Worm (Caenorhabditis elegans) whole organism, L3 larva: ENCODE results near the gene selt-1.1.

Experiments
- R02D3.7 ChIP-seq: fragments of 150-350 bp; optimal IDR thresholded peaks from 2 replicates; lab custom pipeline; 2014; ENCODE audit warnings: missing biosample characterization, missing genetic modification characterization
- ZK546.5 ChIP-seq: sonication (generic microtip); optimal IDR thresholded peaks from 2 replicates; lab custom pipeline; 2017; ENCODE audit warnings: missing biosample characterization, missing genetic modification characterization
- aly-2 ChIP-seq: fragments of 150-350 bp; optimal IDR thresholded peaks from 2 replicates; lab custom pipeline; 2014; ENCODE audit warnings: missing biosample characterization, missing genetic modification characterization
- ceh-16 ChIP-seq: sonication (generic microtip); optimal IDR thresholded peaks from 2 replicates; lab custom pipeline; 2017; ENCODE audit warnings: missing biosample characterization, missing genetic modification characterization
- ceh-28 ChIP-seq: fragments of 150-350 bp; optimal IDR thresholded peaks from 2 replicates; lab custom pipeline; 2014; ENCODE audit warnings: missing biosample characterization, missing genetic modification reagents, missing genetic modification characterization
- ceh-82 ChIP-seq: fragments of 150-350 bp; optimal IDR thresholded peaks from 2 replicates; lab custom pipeline; 2014; ENCODE audit warnings: missing biosample characterization, missing genetic modification characterization
- ceh-9 ChIP-seq: sonication (generic microtip); optimal IDR thresholded peaks from 2 replicates; lab custom pipeline; 2018; ENCODE audit warnings: missing biosample characterization, missing genetic modification characterization
- daf-12 ChIP-seq: fragments of 150-350 bp; optimal IDR thresholded peaks from 2 replicates; lab custom pipeline; 2014; ENCODE audit warnings: missing biosample characterization, missing genetic modification reagents, missing genetic modification characterization
- egl-27 ChIP-seq: sonication (generic microtip); optimal IDR thresholded peaks from 4 replicates; lab custom pipeline; 2017; ENCODE audit warnings: missing biosample characterization, missing genetic modification reagents, missing genetic modification characterization
- egl-5 ChIP-seq: fragments of 150-350 bp; optimal IDR thresholded peaks from 2 replicates; lab custom pipeline; 2017; ENCODE audit warnings: missing biosample characterization, missing genetic modification reagents, missing genetic modification characterization, inconsistent platforms
- elt-1 ChIP-seq: fragments of 150-350 bp; optimal IDR thresholded peaks from 2 replicates; lab custom pipeline; 2014; ENCODE audit warnings: missing biosample characterization, missing genetic modification characterization
- elt-2 ChIP-seq: sonication (generic microtip); optimal IDR thresholded peaks from 2 replicates; lab custom pipeline; 2016; ENCODE audit warnings: missing genetic modification reagents, mild to moderate bottlenecking, missing genetic modification characterization, missing compliant biosample characterization
- elt-3 ChIP-seq, 3 experiments: fragments of 150-350 bp in 1 of 3; sonication (generic microtip) in 2 of 3; optimal IDR thresholded peaks; 2 replicates in 2 of 3; 4 replicates in 1 of 3; lab custom pipeline; 2014 to 2017; ENCODE audit warnings: missing biosample characterization in 3 of 3, missing genetic modification characterization in 3 of 3
- eor-1 ChIP-seq, 2 experiments: fragments of 150-350 bp; optimal IDR thresholded peaks; 2 replicates each; lab custom pipeline; 2014 to 2018; ENCODE audit warnings: missing biosample characterization in 2 of 2, missing genetic modification characterization in 2 of 2
- fkh-10 ChIP-seq: sonication (generic microtip); optimal IDR thresholded peaks from 2 replicates; lab custom pipeline; 2017; ENCODE audit warnings: missing biosample characterization, missing genetic modification reagents, missing genetic modification characterization
- fkh-2 ChIP-seq: fragments of 150-350 bp; optimal IDR thresholded peaks from 2 replicates; lab custom pipeline; 2014; ENCODE audit warnings: missing biosample characterization, missing genetic modification reagents, missing genetic modification characterization
- fos-1 ChIP-seq: fragments of 150-350 bp; optimal IDR thresholded peaks from 2 replicates; lab custom pipeline; 2014; ENCODE audit warnings: missing biosample characterization, missing genetic modification characterization
- hmg-11 ChIP-seq: sonication (generic microtip); optimal IDR thresholded peaks from 2 replicates; lab custom pipeline; 2016; ENCODE audit warnings: missing genetic modification characterization, missing compliant biosample characterization
- jun-1 ChIP-seq: fragments of 150-350 bp; optimal IDR thresholded peaks from 2 replicates; lab custom pipeline; 2014; ENCODE audit warnings: missing biosample characterization, missing genetic modification reagents, missing genetic modification characterization
- lin-15B ChIP-seq: fragments of 150-350 bp; optimal IDR thresholded peaks from 2 replicates; lab custom pipeline; 2014; ENCODE audit warnings: missing biosample characterization, missing genetic modification characterization
- lin-39 ChIP-seq: fragments of 150-350 bp; optimal IDR thresholded peaks from 2 replicates; lab custom pipeline; 2018; ENCODE audit warnings: missing biosample characterization, missing genetic modification reagents, missing genetic modification characterization
- mdl-1 ChIP-seq: fragments of 150-350 bp; optimal IDR thresholded peaks from 2 replicates; lab custom pipeline; 2014; ENCODE audit warnings: missing biosample characterization, missing genetic modification characterization
- mml-1 ChIP-seq: fragments of 150-350 bp; sonication (generic microtip); optimal IDR thresholded peaks from 3 replicates; lab custom pipeline; 2014; ENCODE audit warnings: missing biosample characterization, missing genetic modification characterization
- nfya-1 ChIP-seq: sonication (generic microtip); optimal IDR thresholded peaks from 2 replicates; lab custom pipeline; 2017; ENCODE audit warnings: missing genetic modification characterization, mild to moderate bottlenecking, missing compliant biosample characterization, antibody characterized with exemption, moderate library complexity; ENCODE audit not compliant: insufficient read depth
- nhr-11 ChIP-seq: fragments of 150-350 bp; optimal IDR thresholded peaks from 2 replicates; lab custom pipeline; 2014; ENCODE audit warnings: missing biosample characterization, missing genetic modification characterization
- nhr-12 ChIP-seq: fragments of 150-350 bp; optimal IDR thresholded peaks from 2 replicates; lab custom pipeline; 2014; ENCODE audit warnings: missing biosample characterization, missing genetic modification characterization
- nhr-23 ChIP-seq: fragments of 150-350 bp; optimal IDR thresholded peaks from 2 replicates; lab custom pipeline; 2014; ENCODE audit warnings: missing biosample characterization, missing genetic modification reagents, missing genetic modification characterization
- nhr-237 ChIP-seq: fragments of 150-350 bp; optimal IDR thresholded peaks from 2 replicates; lab custom pipeline; 2014; ENCODE audit warnings: missing biosample characterization, missing genetic modification characterization
- nhr-25 ChIP-seq: sonication (generic microtip); optimal IDR thresholded peaks from 2 replicates; lab custom pipeline; 2017; ENCODE audit warnings: missing biosample characterization, missing genetic modification characterization
- nhr-28 ChIP-seq: fragments of 150-350 bp; optimal IDR thresholded peaks from 2 replicates; lab custom pipeline; 2014; ENCODE audit warnings: missing biosample characterization, missing genetic modification characterization
- nhr-43 ChIP-seq: sonication (generic microtip); optimal IDR thresholded peaks from 2 replicates; lab custom pipeline; 2016; ENCODE audit warnings: mild to moderate bottlenecking, missing genetic modification characterization, missing compliant biosample characterization; ENCODE audit not compliant: poor library complexity, severe bottlenecking
- nhr-67 ChIP-seq: fragments of 150-350 bp; optimal IDR thresholded peaks from 2 replicates; lab custom pipeline; 2014; ENCODE audit warnings: missing biosample characterization, missing genetic modification characterization
- nhr-76 ChIP-seq: fragments of 150-350 bp; sonication (generic microtip); optimal IDR thresholded peaks from 5 replicates; lab custom pipeline; 2014; ENCODE audit warnings: missing biosample characterization, missing genetic modification characterization
- nhr-77 ChIP-seq: fragments of 150-350 bp; optimal IDR thresholded peaks from 2 replicates; lab custom pipeline; 2014; ENCODE audit warnings: missing biosample characterization, missing genetic modification characterization
- skn-1 ChIP-seq: fragments of 150-350 bp; optimal IDR thresholded peaks from 2 replicates; lab custom pipeline; 2014; ENCODE audit warnings: missing biosample characterization, missing genetic modification characterization
- snpc-4 ChIP-seq: fragments of 150-350 bp; optimal IDR thresholded peaks from 2 replicates; lab custom pipeline; 2014; ENCODE audit warnings: missing biosample characterization, missing genetic modification characterization
- unc-39 ChIP-seq: sonication (generic microtip); optimal IDR thresholded peaks from 4 replicates; lab custom pipeline; 2017; ENCODE audit warnings: missing biosample characterization, missing genetic modification characterization
- unc-62 ChIP-seq: fragments of 150-350 bp; sonication (generic microtip); optimal IDR thresholded peaks from 4 replicates; lab custom pipeline; 2014; ENCODE audit warnings: missing biosample characterization, missing genetic modification reagents, missing genetic modification characterization
- zag-1 ChIP-seq: fragments of 150-350 bp; optimal IDR thresholded peaks from 2 replicates; lab custom pipeline; 2014; ENCODE audit warnings: missing biosample characterization, missing genetic modification characterization
- ztf-11 ChIP-seq: fragments of 150-350 bp; optimal IDR thresholded peaks from 2 replicates; lab custom pipeline; 2014; ENCODE audit warnings: missing biosample characterization, missing genetic modification characterization

selt-1.1 gene

ce11 chrX:11574167-11574566 is 27.9 kb upstream of the selt-1.1 start:
- TF ChIP-seq nhr-77 (tag; lab: Kevin White, UChicago) = no peak
- no peak for TF ChIP-seq nfya-1 (tag; lab: Kevin White, UChicago)
- no peak for TF ChIP-seq daf-12 (tag; lab: Kevin White, UChicago)
- no peak for TF ChIP-seq elt-1 (tag; lab: Kevin White, UChicago)
- TF ChIP-seq aly-2 (tag; lab: Kevin White, UChicago) = no peak
- no peak for TF ChIP-seq ceh-9 (tag; lab: Kevin White, UChicago)
- TF ChIP-seq ceh-28 (tag; lab: Kevin White, UChicago) = no peak
- TF ChIP-seq nhr-237 = no peak
- no peak for TF ChIP-seq skn-1
- no peak for TF ChIP-seq lin-39 (tag; lab: Kevin White, UChicago)
- TF ChIP-seq elt-3 (tag; optimal IDR thresholded peaks at IDR 0.05; lab: Kevin White, UChicago) = no peak
- no peak for TF ChIP-seq nhr-67 (tag; lab: Kevin White, UChicago)
- TF ChIP-seq eor-1 (tag; optimal IDR thresholded peaks at IDR 0.05; lab: Kevin White, UChicago) = no peak
- TF ChIP-seq ZK546.5 = no peak
- TF ChIP-seq fkh-2 (tag; lab: Kevin White, UChicago) = no peak
- TF ChIP-seq lin-15B = no peak
- no peak for TF ChIP-seq mml-1 (tag; lab: Kevin White, UChicago)
- no peak for TF ChIP-seq egl-5 (tag; lab: Kevin White, UChicago)
- TF ChIP-seq, all 47 proteins: peak for 0

DNA sequence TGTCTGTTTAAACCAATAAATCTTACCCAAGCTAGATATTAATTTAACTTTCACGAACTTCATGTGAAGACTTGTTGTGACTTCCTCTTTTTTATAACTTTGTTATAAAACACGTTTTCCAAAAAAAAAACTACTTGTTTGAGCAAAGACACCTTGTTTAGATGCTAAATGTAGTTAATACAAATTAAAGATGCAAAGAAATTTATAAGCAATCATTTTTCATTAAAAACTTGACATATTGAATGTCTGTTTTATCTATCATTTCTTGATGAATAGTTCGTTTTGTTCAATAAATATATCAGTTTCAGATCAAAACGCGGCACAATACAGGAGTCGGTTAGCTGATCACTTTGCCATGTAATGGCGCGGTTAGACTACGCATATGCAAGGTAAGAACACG is 25.9 kb upstream of the selt-1.1 start, which contains the start of gene frm-3:
Gene frm-3, plus strand, starts transcription at position 301 of the 400 bp plus-strand sequence.
- TF ChIP-seq egl-5 (tag; lab: Kevin White, UChicago) (no peak), unc-62 (GFP tag; lab: Kevin White, UChicago) (no peak), ceh-16 (tag; lab: Kevin White, UChicago) (no peak), zag-1 (tag; lab: Kevin White, UChicago) (no peak)
- TF ChIP-seq, all 47 proteins: peak for 0

DNA sequence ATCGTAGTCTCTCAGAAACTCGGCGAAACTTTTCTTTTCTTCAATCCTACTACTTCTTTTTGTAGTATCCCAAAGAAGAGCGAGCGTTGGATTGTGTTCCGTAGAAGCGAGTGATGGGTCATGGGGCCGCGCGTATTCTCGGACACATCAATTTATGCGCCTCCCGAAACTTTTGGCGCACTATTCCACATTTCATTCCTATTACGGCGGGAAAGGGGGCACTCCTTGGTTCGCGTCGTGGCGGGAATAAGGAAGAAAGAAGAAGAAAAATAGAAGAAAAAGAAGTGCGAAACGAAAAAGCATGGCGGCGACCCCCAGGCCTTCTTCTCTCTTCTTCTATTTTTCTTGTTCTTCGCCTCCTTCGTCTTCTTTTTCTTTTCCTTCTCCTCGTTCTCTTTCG is 25.4 kb upstream of the selt-1.1 start:
- TF ChIP-seq elt-2 (no peak), mdl-1 (no peak), unc-62 (GFP tag; lab: Kevin White, UChicago) (no peak), nfya-1 (tag; lab: Kevin White, UChicago) (peak; percentile 41), nhr-237 (no peak), nhr-23 (tag; lab: Kevin White, UChicago) (peak; percentile 6), daf-12 (tag; lab: Kevin White, UChicago) (no peak), nhr-28 (tag; lab: Kevin White, UChicago) (no peak), nhr-77 (tag; lab: Kevin White, UChicago) (no peak), fkh-2 (tag; lab: Kevin White, UChicago) (no peak), nhr-12 (tag; lab: Kevin White, UChicago) (no peak), lin-39 (tag; lab: Kevin White, UChicago) (peak; percentile 1)

DNA sequence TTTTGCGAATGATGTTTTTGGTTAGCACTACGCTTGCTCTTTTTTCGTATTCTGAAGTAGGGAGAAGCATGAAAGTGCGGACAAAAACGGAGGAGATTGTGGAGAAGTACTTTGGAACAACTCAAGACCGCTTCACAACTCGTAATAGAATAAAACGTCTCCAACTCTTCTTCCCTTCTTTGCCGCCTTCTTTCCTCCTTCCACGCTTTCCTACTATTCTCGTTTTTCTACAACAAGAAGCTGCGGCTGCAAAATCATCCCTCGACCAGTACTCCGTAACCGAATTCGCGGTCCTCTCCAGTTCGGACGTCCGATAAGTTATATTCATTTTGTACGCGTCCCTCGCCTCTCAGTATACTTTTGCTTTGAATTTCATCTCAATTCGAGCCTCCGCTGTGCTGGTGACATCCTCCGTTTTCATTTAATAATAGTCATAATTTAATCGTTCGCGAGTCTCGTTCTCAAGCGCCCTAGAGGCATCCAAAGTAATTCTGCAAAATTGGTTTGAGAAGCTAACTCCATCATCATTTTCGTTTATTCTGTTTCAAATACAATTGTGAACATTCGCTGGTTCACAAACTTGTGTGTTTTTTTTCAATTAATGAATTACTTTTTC is 23.6 kb upstream of the selt-1.1 start:
- TF ChIP-seq ceh-82 (tag; lab: Kevin White, UChicago) = no peak
- peak; percentile 71 for TF ChIP-seq fkh-10

ce11 chrX:11563663-11564062 is 17.4 kb upstream of the selt-1.1 start, which contains the start of gene trpp-9:
Gene trpp-9, plus strand, starts transcription at chrX:11563923.
- TF ChIP-seq jun-1 (tag; lab: Kevin White, UChicago) (no peak), nhr-25 (tag; lab: Kevin White, UChicago) (peak; percentile 66), nhr-28 (tag; lab: Kevin White, UChicago) (no peak), unc-62 (GFP tag; lab: Kevin White, UChicago) (no peak), fos-1 (no peak), aly-2 (tag; lab: Kevin White, UChicago) (no peak), lin-15B (no peak), nfya-1 (tag; lab: Kevin White, UChicago) (peak; percentile 58), elt-2 (peak; percentile 13), ztf-11 (tag; lab: Kevin White, UChicago) (no peak), lin-39 (tag; lab: Kevin White, UChicago) (peak; percentile 79), zag-1 (tag; lab: Kevin White, UChicago) (no peak), R02D3.7 (tag; lab: Kevin White, UChicago) (no peak), daf-12 (tag; lab: Kevin White, UChicago) (no peak), ceh-16 (tag; lab: Kevin White, UChicago) (no peak), ZK546.5 (no peak), nhr-11 (tag; lab: Kevin White, UChicago) (no peak), nhr-12 (tag; lab: Kevin White, UChicago) (no peak), eor-1 (tag; optimal IDR thresholded peaks at IDR 0.05; lab: Kevin White, UChicago) (no peak), unc-39 (tag; lab: Kevin White, UChicago) (no peak), egl-27 (tag; lab: Kevin White, UChicago) (no peak), fkh-10 (no peak), nhr-76 (tag; lab: Kevin White, UChicago) (no peak), nhr-77 (tag; lab: Kevin White, UChicago) (no peak), mdl-1 (peak; percentile 14), egl-5 (tag; lab: Kevin White, UChicago) (peak; percentile 76), nhr-23 (tag; lab: Kevin White, UChicago) (peak; percentile 59), skn-1 (no peak), elt-1 (tag; lab: Kevin White, UChicago) (peak; percentile 74), snpc-4 (tag; lab: Kevin White, UChicago) (peak; percentile 52), nhr-43 (tag; lab: Kevin White, UChicago) (peak; percentile 42), hmg-11 (tag; lab: Kevin White, UChicago) (peak; percentile 82)
